Fruit fly (Drosophila melanogaster): ENCODE measurements around the gene CG11353.

Gene CG11353

DNA sequence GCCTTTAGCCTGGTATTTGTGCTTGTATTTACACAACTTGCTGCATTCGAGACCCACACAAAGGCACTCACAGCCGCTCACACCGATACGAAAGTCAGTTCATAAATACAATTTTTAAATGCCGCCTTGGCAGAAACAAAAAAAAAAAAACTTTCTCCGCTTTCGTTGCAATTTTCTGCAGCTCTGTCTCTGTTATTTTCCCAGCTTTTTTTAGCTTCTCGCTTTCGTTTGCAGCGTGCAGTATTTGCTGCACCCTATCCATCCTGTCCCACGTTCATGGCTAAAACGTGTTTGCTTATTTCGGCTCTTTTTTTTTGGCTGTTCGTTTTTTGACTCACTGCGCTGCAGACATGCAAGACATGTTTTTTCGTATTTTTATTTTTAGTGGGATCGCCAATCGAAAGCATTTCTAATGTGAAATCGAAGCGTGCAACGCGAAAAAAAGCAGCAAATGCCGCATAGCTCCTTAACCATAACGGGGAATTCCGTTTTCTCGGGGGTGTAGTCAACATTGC lies 13.5 kb upstream of the CG11353 start:
- TF ChIP-seq Snoo (tag; optimal IDR thresholded peaks at IDR 0.05) (no peak), CG4496 (GFP tag; IDR thresholded peaks at IDR 0.05) (0 out of 3 replicates have a peak, but pooled peaks have one; percentile 39)

DNA sequence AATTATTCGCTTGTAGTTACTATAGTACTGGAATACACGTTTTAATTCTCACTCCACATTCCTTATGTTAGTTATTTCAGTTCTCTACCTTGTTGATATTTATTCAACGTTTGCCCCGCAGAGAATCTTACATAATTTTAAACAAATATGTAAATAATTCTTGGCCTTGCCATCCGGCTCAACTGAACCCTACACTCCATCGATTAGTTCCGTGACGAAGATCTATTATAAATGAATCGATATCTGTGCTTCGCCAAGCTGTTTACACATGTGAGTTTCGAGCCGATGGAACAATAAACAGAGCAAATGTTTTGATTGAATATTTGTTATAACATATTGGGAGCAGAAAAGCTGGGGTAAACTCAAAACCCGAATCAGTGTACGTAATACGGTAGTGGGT lies 11.2 kb upstream of the CG11353 start:
- TF ChIP-seq gl (tag; optimal IDR thresholded peaks at IDR 0.05), result no peak
- no peak for TF ChIP-seq Pif1B (GFP tag; optimal IDR thresholded peaks at IDR 0.05)
- no peak for TF ChIP-seq EcR (GFP tag; optimal IDR thresholded peaks at IDR 0.05)
- TF ChIP-seq CG8301 (tag; optimal IDR thresholded peaks at IDR 0.05), result no peak
- no peak for TF ChIP-seq CG13204 (GFP tag; optimal IDR thresholded peaks at IDR 0.05)
- TF ChIP-seq CG12605 (GFP tag; IDR thresholded peaks at IDR 0.05), result no peak
- TF ChIP-seq D1 (tag; optimal IDR thresholded peaks at IDR 0.05), result no peak
- no peak for TF ChIP-seq CG34367 (tag; optimal IDR thresholded peaks at IDR 0.05)
- no peak for TF ChIP-seq CG17806 (tag; optimal IDR thresholded peaks at IDR 0.05)
- no peak for TF ChIP-seq CG32121 (GFP tag; IDR thresholded peaks at IDR 0.05)

DNA sequence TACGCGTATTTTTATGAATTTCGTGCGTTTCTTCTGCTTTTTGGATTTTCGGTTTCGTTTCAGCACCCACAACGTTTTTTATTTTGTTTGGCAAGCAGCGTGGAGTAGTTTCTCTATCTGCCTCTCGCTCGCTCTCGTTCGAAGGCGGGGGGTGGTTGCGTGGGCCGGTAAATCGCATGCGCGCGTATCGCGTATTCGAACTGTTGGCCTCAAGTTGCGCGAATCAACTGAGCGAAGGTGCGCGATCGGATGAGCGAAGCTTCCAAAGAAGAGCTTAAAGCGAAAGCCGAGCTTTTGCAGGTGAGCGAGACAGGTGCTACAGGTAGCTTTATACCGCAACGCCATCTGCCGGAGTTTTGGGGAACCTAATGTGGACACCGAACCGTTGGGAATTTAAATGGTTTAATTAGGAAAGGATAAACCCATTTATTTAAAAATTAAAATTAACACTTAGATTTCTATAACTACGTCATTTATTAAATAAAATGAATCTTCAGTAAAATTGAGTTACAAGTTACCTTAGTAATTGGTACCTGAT lies 960 bp upstream of the CG11353 start, which contains the start of gene Tie:
TSS of gene Tie (minus strand) at position 205 of the 538 bp plus-strand sequence.
- no peak for TF ChIP-seq CG14655 (GFP tag; optimal IDR thresholded peaks at IDR 0.05)
- no peak for TF ChIP-seq CG15710 (tag; optimal IDR thresholded peaks at IDR 0.05)
- TF ChIP-seq CG12605 (GFP tag; IDR thresholded peaks at IDR 0.05), result peak; percentile 34; the same call in 1 of the 2 replicates
- TF ChIP-seq Ets98B (GFP tag; IDR thresholded peaks at IDR 0.05), result peak; percentile 43; the same call in 1 of the 2 replicates
- TF ChIP-seq EcR (GFP tag; optimal IDR thresholded peaks at IDR 0.05), result peak; percentile 31
- peak; percentile 51; the same call in 2 of the 3 replicates for TF ChIP-seq CG4496 (GFP tag; IDR thresholded peaks at IDR 0.05)

DNA sequence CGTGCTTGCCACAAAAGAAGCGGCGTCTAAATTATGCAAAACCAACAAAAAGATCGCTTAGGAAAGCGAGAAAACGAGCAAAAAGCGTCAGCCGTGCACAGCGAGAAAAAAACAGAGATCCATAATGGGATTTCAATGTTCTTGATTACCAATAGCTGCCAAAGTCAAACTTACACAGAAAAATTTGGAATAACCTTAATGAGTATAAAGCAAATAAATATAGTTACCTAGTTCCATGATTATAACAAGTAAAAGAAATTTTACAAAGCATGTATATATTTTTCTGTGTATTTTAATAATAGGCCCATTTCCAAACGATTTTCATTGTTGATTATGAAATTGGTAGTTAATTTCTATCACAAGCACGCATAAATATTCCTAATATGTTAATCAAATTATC lies 971 bp downstream of the CG11353 start:
- no peak for TF ChIP-seq CG12605 (GFP tag; IDR thresholded peaks at IDR 0.05)
- TF ChIP-seq Snoo (tag; optimal IDR thresholded peaks at IDR 0.05), result no peak
- no peak for TF ChIP-seq CG9948 (tag; optimal IDR thresholded peaks at IDR 0.05)
- no peak for TF ChIP-seq CG34367 (tag; optimal IDR thresholded peaks at IDR 0.05)
- no peak for TF ChIP-seq CG17806 (tag; optimal IDR thresholded peaks at IDR 0.05)
- TF ChIP-seq CG13204 (GFP tag; optimal IDR thresholded peaks at IDR 0.05), result no peak

DNA sequence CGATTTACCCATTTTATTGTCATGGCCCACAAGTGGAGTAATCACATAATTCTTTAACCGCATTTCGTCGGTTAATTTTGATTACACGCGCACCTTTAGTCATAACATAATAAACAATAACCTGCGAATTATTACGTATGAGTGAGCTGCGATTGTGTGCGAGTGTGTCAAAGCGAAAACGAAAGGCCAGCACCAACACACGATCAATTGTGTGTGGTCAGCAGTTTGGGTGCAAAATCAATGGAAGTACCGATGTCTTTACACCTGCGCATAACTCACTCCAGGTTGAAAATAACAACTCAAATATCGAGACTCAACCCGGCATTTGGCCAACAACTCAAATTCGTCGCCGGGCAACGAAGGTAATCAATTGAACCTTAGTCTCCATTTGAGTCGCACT lies 1.5 kb downstream of the CG11353 start:
- TF ChIP-seq CG13204 (GFP tag; optimal IDR thresholded peaks at IDR 0.05) (no peak), CG9948 (tag; optimal IDR thresholded peaks at IDR 0.05) (no peak)

DNA sequence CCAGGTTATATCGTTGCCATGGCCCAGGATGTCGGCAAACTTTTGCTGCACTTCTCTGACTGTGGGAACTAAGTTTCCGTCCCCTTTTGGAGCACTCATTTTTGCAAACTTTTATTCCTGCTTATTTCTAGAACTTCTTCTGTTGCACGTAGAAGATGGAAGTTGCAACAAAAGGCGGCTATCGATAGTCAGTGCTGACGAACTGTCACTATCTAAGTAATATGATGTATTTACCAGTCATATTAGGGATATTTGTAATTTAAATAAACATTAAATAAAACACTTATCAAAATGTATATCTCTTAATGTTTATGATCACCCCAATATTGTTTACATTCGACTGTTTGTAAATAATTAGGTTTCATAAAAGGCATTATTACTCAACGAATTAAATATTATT lies 8.1 kb downstream of the CG11353 start, which contains the start of gene CG32243:
TSS of gene CG32243 (minus strand) at position 175 of the 400 bp plus-strand sequence.
- TF ChIP-seq CG15710 (tag; optimal IDR thresholded peaks at IDR 0.05) (no peak), CG8159 (tag; optimal IDR thresholded peaks at IDR 0.05) (no peak), D1 (tag; optimal IDR thresholded peaks at IDR 0.05) (no peak), Pif1A (GFP tag; optimal IDR thresholded peaks at IDR 0.05) (no peak), CG8301 (tag; optimal IDR thresholded peaks at IDR 0.05) (no peak), CG17806 (tag; optimal IDR thresholded peaks at IDR 0.05) (no peak), gl (tag; optimal IDR thresholded peaks at IDR 0.05) (no peak), CG14655 (GFP tag; optimal IDR thresholded peaks at IDR 0.05) (no peak), CG12605 (GFP tag; IDR thresholded peaks at IDR 0.05) (no peak), Pif1B (GFP tag; optimal IDR thresholded peaks at IDR 0.05) (no peak), CG10348 (GFP tag; IDR thresholded peaks at IDR 0.05) (no peak)

DNA sequence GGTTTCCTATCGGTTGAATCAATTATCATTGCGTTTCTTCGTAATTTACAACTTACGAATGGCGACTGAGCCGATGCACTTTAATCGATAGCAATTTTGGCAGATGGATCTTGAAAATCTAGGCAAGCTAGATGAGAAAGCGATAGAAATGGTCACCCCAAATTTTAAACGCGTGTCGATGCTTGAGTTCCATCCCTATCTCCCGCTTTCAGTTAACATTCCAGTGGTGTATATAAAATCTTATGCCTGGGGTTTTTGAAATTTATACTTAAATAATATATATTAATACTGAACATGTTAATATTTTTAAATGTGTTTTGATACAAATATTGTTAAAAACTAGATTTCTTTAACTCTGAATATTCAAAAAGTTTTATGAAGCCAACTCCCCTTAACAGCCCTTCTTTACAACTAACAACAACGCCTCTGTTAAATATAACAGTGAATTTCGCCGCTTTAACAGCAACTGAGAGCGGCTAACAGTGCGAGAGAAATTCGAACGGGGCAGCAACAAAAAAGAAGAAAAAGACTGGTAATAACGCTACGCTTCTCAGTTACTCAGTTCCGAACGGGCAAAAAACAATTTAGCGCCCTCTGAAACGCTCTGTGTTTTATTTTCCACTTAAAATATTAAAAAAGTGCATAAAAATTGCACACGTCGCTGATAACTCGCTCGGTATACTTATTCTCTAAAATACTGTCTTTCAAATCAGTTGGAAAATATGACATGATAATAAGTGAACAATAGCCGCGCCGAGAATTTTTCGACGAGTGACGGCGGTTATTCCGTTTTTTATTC lies 8.8 kb downstream of the CG11353 start, which contains the start of gene CG11357:
TSS of gene CG11357 (plus strand) at position 479 of the 799 bp plus-strand sequence.
- TF ChIP-seq CG8301 (tag; optimal IDR thresholded peaks at IDR 0.05) (peak; percentile 97), CG32121 (GFP tag; IDR thresholded peaks at IDR 0.05) (peak; percentile 99), D1 (tag; optimal IDR thresholded peaks at IDR 0.05) (peak; percentile 97), CG14655 (GFP tag; optimal IDR thresholded peaks at IDR 0.05) (peak; percentile 98), CG34367 (tag; optimal IDR thresholded peaks at IDR 0.05) (peak; percentile 99), Pif1B (GFP tag; optimal IDR thresholded peaks at IDR 0.05) (peak; percentile 98), CG17806 (tag; optimal IDR thresholded peaks at IDR 0.05) (peak; percentile 99), CG15710 (tag; optimal IDR thresholded peaks at IDR 0.05) (peak; percentile 99), fd96Ca (GFP tag; IDR thresholded peaks at IDR 0.05) (peak; percentile 97), Pif1A (GFP tag; optimal IDR thresholded peaks at IDR 0.05) (peak; percentile 96), CG8159 (tag; optimal IDR thresholded peaks at IDR 0.05) (peak; percentile 99), gl (tag; optimal IDR thresholded peaks at IDR 0.05) (peak; percentile 90), CG12605 (GFP tag; IDR thresholded peaks at IDR 0.05) (peak; percentile 98), EcR (GFP tag; optimal IDR thresholded peaks at IDR 0.05) (peak; percentile 66), Ets98B (GFP tag; IDR thresholded peaks at IDR 0.05) (peak; percentile 99), CG9948 (tag; optimal IDR thresholded peaks at IDR 0.05) (peak; percentile 99), CG10348 (GFP tag; IDR thresholded peaks at IDR 0.05) (peak; percentile 92), Snoo (tag; optimal IDR thresholded peaks at IDR 0.05) (peak; percentile 99), CG13204 (GFP tag; optimal IDR thresholded peaks at IDR 0.05) (peak; percentile 96), CG4496 (GFP tag; IDR thresholded peaks at IDR 0.05) (peak; percentile 99), rn (GFP tag; IDR thresholded peaks at IDR 0.05) (peak; percentile 96)
